Worm (Caenorhabditis elegans): ENCODE data around the gene clec-195.

Gene clec-195

ce11 chrIV:17045691-17046090, at the start of gene clec-195:
TSS of gene clec-195 (minus strand) at chrIV:17045791.
- TF ChIP-seq ztf-7 (tag; optimal IDR thresholded peaks at IDR 0.05) (no peak), snpc-4 (tag; optimal IDR thresholded peaks at IDR 0.05) (no peak)

- TF ChIP-seq lin-15B (tag; optimal IDR thresholded peaks at IDR 0.05) (no peak), arid-1 (GFP tag; conservative IDR thresholded peaks at IDR 0.05) (no peak), pha-4 (GFP tag; IDR thresholded peaks at IDR 0.05) (no peak), pha-4 (tag; optimal IDR thresholded peaks at IDR 0.05) (peak; percentile 27), unc-62 (GFP tag; optimal IDR thresholded peaks at IDR 0.05 in 1 of 2) (peak in 1 of 2 experiments; percentile 25), unc-62 (tag; optimal IDR thresholded peaks at IDR 0.05) (no peak), aha-1 (tag) (no peak), tag-97 (GFP tag; IDR thresholded peaks at IDR 0.05) (no peak), Y75B8A.6 (GFP tag; IDR thresholded peaks at IDR 0.05) (no peak), dve-1 (tag; optimal IDR thresholded peaks at IDR 0.05; ENCODE audit: insufficient read depth) (peak; percentile 14), aly-2 (tag; optimal IDR thresholded peaks at IDR 0.05) (no peak), ceh-44 (GFP tag; IDR thresholded peaks at IDR 0.05) (no peak), lin-29 (GFP tag; IDR thresholded peaks at IDR 0.05) (no peak)
Measured at ce11 chrIV:17093701-17094100, 48.1 kb upstream of the clec-195 start, which contains the start of gene Y116A8C.29. TSS of gene Y116A8C.29 (plus strand) at chrIV:17094028.

ce11 chrIV:17088849-17089248, 43.3 kb upstream of the clec-195 start, which contains the start of gene Y116A8C.43:
TSS of gene Y116A8C.43 (plus strand) at chrIV:17088851.
- TF ChIP-seq F49E8.2 (tag; optimal IDR thresholded peaks at IDR 0.05; ENCODE audit: borderline replicate concordance) (peak; percentile 79), egl-43 (GFP tag; IDR thresholded peaks at IDR 0.05) (no peak), ZK337.2 (GFP tag; IDR thresholded peaks at IDR 0.05) (no peak), ctbp-1 (GFP tag; IDR thresholded peaks at IDR 0.05) (no peak), mes-2 (tag; optimal IDR thresholded peaks at IDR 0.05; ENCODE audit: poor library complexity, severe bottlenecking) (peak; percentile 23), zfp-3 (GFP tag; conservative IDR thresholded peaks at IDR 0.05) (0 out of 2 replicates have a peak, but pooled peaks have one; percentile 17), F10B5.3 (tag; optimal IDR thresholded peaks at IDR 0.05) (no peak), hlh-11 (tag; optimal IDR thresholded peaks at IDR 0.05) (no peak), nhr-6 (tag; optimal IDR thresholded peaks at IDR 0.05) (no peak), ceh-44 (GFP tag; IDR thresholded peaks at IDR 0.05) (no peak), lin-38 (GFP tag; IDR thresholded peaks at IDR 0.05) (peak; percentile 73), D1046.2 (GFP tag; IDR thresholded peaks at IDR 0.05) (no peak), spr-1 (tag; optimal IDR thresholded peaks at IDR 0.05) (no peak), nhr-11 (tag; optimal IDR thresholded peaks at IDR 0.05) (no peak), nhr-48 (tag; optimal IDR thresholded peaks at IDR 0.05) (no peak), ceh-20 (GFP tag; IDR thresholded peaks at IDR 0.05) (no peak), T26A8.4 (GFP tag; IDR thresholded peaks at IDR 0.05) (0 out of 2 replicates have a peak, but pooled peaks have one; percentile 27), dve-1 (tag; optimal IDR thresholded peaks at IDR 0.05; ENCODE audit: insufficient read depth) (no peak), madf-9 (GFP tag; conservative IDR thresholded peaks at IDR 0.05) (no peak), daf-16 (GFP tag; optimal IDR thresholded peaks at IDR 0.05) (no peak), daf-16 (tag; optimal IDR thresholded peaks at IDR 0.05) (peak; percentile 27), madf-5 (GFP tag; IDR thresholded peaks at IDR 0.05) (no peak), snpc-1.2 (GFP tag; IDR thresholded peaks at IDR 0.05) (no peak), rbr-2 (tag; optimal IDR thresholded peaks at IDR 0.05) (peak; percentile 9), cey-2 (tag; optimal IDR thresholded peaks at IDR 0.05; ENCODE audit: borderline replicate concordance, insufficient read depth) (no peak), lsy-2 (tag; optimal IDR thresholded peaks at IDR 0.05) (no peak), snpc-4 (tag; optimal IDR thresholded peaks at IDR 0.05) (no peak), unc-62 (GFP tag; optimal IDR thresholded peaks at IDR 0.05 in 1 of 2) (no peak), unc-62 (tag; optimal IDR thresholded peaks at IDR 0.05) (no peak), set-16 (GFP tag; IDR thresholded peaks at IDR 0.05) (no peak), ZK546.5 (tag; optimal IDR thresholded peaks at IDR 0.05) (no peak), aha-1 (tag) (peak; percentile 76), daf-19 (GFP tag; conservative IDR thresholded peaks at IDR 0.05) (no peak), ztf-11 (tag; optimal IDR thresholded peaks at IDR 0.05) (no peak), unc-130 (GFP tag; optimal IDR thresholded peaks at IDR 0.05) (peak; percentile 56), Y75B8A.6 (GFP tag; IDR thresholded peaks at IDR 0.05) (no peak), arid-1 (GFP tag; conservative IDR thresholded peaks at IDR 0.05) (peak; percentile 11; the same call in 1 of the 2 replicates), ama-1 (optimal IDR thresholded peaks at IDR 0.05) (peak; percentile 84), Y105C5A.15 (GFP tag; IDR thresholded peaks at IDR 0.05) (no peak), php-3 (GFP tag; IDR thresholded peaks at IDR 0.05) (no peak), daf-12 (tag; optimal IDR thresholded peaks at IDR 0.05) (no peak)

Measured in whole organism, L4 larva.